Worm (Caenorhabditis elegans) whole organism, midembryonic: Measurements from ENCODE around the gene daf-19.

Experiments
- T22C8.4 ChIP-seq: fragments of 200-800 bp; sonication (Bioruptor generic); IDR thresholded peaks from 2 replicates; pipeline ENCODE4 v1.3.6; 2022; ENCODE audit warnings: missing genetic modification characterization, missing compliant biosample characterization
- cog-1 ChIP-seq: sonication (generic microtip); optimal IDR thresholded peaks from 2 replicates; lab custom pipeline; 2016; ENCODE audit warnings: missing genetic modification characterization, missing compliant biosample characterization
- flt-1 ChIP-seq: fragments of 200-800 bp; sonication (Bioruptor generic); IDR thresholded peaks from 2 replicates; pipeline ENCODE4 v1.3.6; 2022; ENCODE audit warnings: missing genetic modification characterization, missing compliant biosample characterization
- ref-1 ChIP-seq: fragments of 200-800 bp; sonication (Bioruptor generic); conservative IDR thresholded peaks from 2 replicates; pipeline ENCODE4 v1.3.6; 2022; ENCODE audit warnings: missing genetic modification reagents, missing genetic modification characterization, missing compliant biosample characterization
- ztf-23 ChIP-seq: fragments of 200-800 bp; sonication (Bioruptor generic); IDR thresholded peaks from 2 replicates; pipeline ENCODE4 v1.3.6; 2022; ENCODE audit warnings: missing genetic modification reagents, missing genetic modification characterization, missing compliant biosample characterization

ce11 chrII:10182634-10183033, 13.5 kb upstream of the daf-19 start, which contains the start of gene srd-1:
- TF ChIP-seq T22C8.4 (GFP tag; lab: Robert Waterston, UW) (no peak), ztf-23 (GFP tag; lab: Robert Waterston, UW) (no peak), flt-1 (GFP tag; lab: Robert Waterston, UW) (no peak), cog-1 (tag; lab: Kevin White, UChicago) (no peak), ref-1 (no peak)
